Fruit fly (Drosophila melanogaster) whole organism, prepupa: Measurements from ENCODE around the gene CG34377.

Source experiments
- Blimp-1 ChIP-seq: fragments of 200-800 bp; sonication (Bioruptor generic); optimal IDR thresholded peaks from 3 replicates; lab custom pipeline; 2017; ENCODE audit warnings: missing biosample characterization, missing genetic modification characterization, mild to moderate bottlenecking, moderate library complexity, missing genetic modification reagents
- CG15336 ChIP-seq: fragments of 200-800 bp; sonication (Bioruptor generic); IDR thresholded peaks from 2 replicates; pipeline ENCODE4 v1.3.6; 2022; ENCODE audit warnings: missing biosample characterization, missing genetic modification characterization
- CG1621 ChIP-seq: fragments of 200-800 bp; sonication (Bioruptor generic); optimal IDR thresholded peaks from 3 replicates; lab custom pipeline; 2018; ENCODE audit warnings: missing biosample characterization, mild to moderate bottlenecking, missing genetic modification characterization
- CG3032 ChIP-seq: fragments of 200-800 bp; optimal IDR thresholded peaks from 2 replicates; lab custom pipeline; 2019; ENCODE audit warnings: missing biosample characterization, mild to moderate bottlenecking, missing genetic modification characterization, moderate library complexity
- CG3919 ChIP-seq: fragments of 200-800 bp; sonication (Bioruptor generic); optimal IDR thresholded peaks from 3 replicates; lab custom pipeline; 2016; ENCODE audit warnings: missing biosample characterization, missing genetic modification characterization
- CG7368 ChIP-seq: fragments of 200-800 bp; sonication (Bioruptor generic); optimal IDR thresholded peaks from 3 replicates; lab custom pipeline; 2016; ENCODE audit warnings: missing biosample characterization, missing genetic modification characterization
- Ets21C ChIP-seq: fragments of 200-800 bp; sonication (Bioruptor generic); optimal IDR thresholded peaks from 3 replicates; lab custom pipeline; 2016; ENCODE audit warnings: missing biosample characterization, missing genetic modification characterization
- Gug ChIP-seq: fragments of 200-800 bp; sonication (Bioruptor generic); IDR thresholded peaks from 2 replicates; pipeline ENCODE4 v1.3.6; 2022; ENCODE audit warnings: missing biosample characterization, missing genetic modification characterization
- Hr38 ChIP-seq: sonication (Bioruptor generic); optimal IDR thresholded peaks from 2 replicates; lab custom pipeline; 2016; ENCODE audit warnings: missing biosample characterization, missing genetic modification characterization
- esn ChIP-seq: fragments of 200-800 bp; sonication (Bioruptor generic); optimal IDR thresholded peaks from 2 replicates; lab custom pipeline; 2016; ENCODE audit warnings: missing biosample characterization, mild to moderate bottlenecking, missing genetic modification characterization, moderate library complexity
- spab ChIP-seq: fragments of 200-800 bp; sonication (Bioruptor generic); optimal IDR thresholded peaks from 2 replicates; lab custom pipeline; 2017; ENCODE audit warnings: missing biosample characterization, mild to moderate bottlenecking, missing genetic modification characterization, missing genetic modification reagents
- ss ChIP-seq, 2 experiments: fragments of 200-800 bp; sonication (Bioruptor generic); optimal IDR thresholded peaks; 2 replicates in 1 of 2; 3 replicates in 1 of 2; lab custom pipeline; 2017 to 2018; ENCODE audit warnings: mild to moderate bottlenecking in 2 of 2, missing biosample characterization in 2 of 2, missing genetic modification characterization in 2 of 2, moderate library complexity in 1 of 2

DNA sequence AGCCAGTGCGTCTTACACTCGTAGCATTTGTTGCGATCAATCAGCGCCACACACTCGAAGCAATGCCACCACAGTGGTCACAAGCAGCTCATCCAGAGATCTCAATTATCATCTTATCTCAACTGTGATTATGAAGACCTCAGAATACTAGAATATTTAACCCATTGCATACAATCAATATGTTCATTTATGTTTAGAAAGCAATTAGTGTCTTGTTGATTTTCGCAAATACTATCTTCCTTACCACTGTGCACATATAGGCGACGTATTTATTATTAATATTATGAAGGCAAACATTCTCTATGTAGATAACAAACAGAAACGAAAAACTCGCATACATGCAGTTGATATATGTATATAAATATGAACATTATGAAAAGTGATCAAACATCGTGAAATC is 34.9 kb upstream of the CG34377 start:
- TF ChIP-seq CG15336 (GFP tag; lab: Robert Waterston, UW) (peak; percentile 88), CG1621 (tag; lab: Kevin White, UChicago) (peak; percentile 82), CG7368 (GFP tag; lab: Kevin White, UChicago) (peak; percentile 81), spab (peak; percentile 78), Gug (GFP tag; lab: Robert Waterston, UW) (peak; percentile 90), Ets21C (GFP tag; lab: Kevin White, UChicago) (peak; percentile 53), CG3032 (tag; lab: Kevin White, UChicago) (peak; percentile 71), Hr38 (GFP tag; lab: Kevin White, UChicago) (no peak), ss (GFP tag; optimal IDR thresholded peaks at IDR 0.05; lab: Kevin White, UChicago) (peak; percentile 34 to 68), CG3919 (GFP tag; lab: Kevin White, UChicago) (peak; percentile 81), Blimp-1 (GFP tag; lab: Kevin White, UChicago) (no peak), esn (GFP tag; lab: Kevin White, UChicago) (peak; percentile 79)
